Fruit fly (Drosophila melanogaster): ENCODE data around the gene CG32022.

The CG32022 gene

dm6 chr3L:8765969-8766538 lies 45.0 kb upstream of the CG32022 start (continued):
- TF ChIP-seq insv (GFP tag; optimal IDR thresholded peaks at IDR 0.05) (peak; percentile 51 to 78), Nf-YB (GFP tag; optimal IDR thresholded peaks at IDR 0.05) (peak; percentile 88), ATbp (GFP tag; optimal IDR thresholded peaks at IDR 0.05) (peak; percentile 97), CG30020 (tag; optimal IDR thresholded peaks at IDR 0.05) (peak; percentile 90), Ada2b (GFP tag; IDR thresholded peaks at IDR 0.05) (peak; percentile 98), Atf3 (GFP tag; optimal IDR thresholded peaks at IDR 0.05) (peak; percentile 97), CG17361 (GFP tag; IDR thresholded peaks at IDR 0.05) (peak; percentile 100), CG4730 (GFP tag; IDR thresholded peaks at IDR 0.05) (peak; percentile 97), CG18619 (GFP tag; optimal IDR thresholded peaks at IDR 0.05) (peak; percentile 99), dpn (GFP tag; optimal IDR thresholded peaks at IDR 0.05) (peak; percentile 93 to 99), CG16863 (GFP tag; optimal IDR thresholded peaks at IDR 0.05) (peak; percentile 98), ranshi (GFP tag; IDR thresholded peaks at IDR 0.05) (peak; percentile 97), luna (GFP tag; optimal IDR thresholded peaks at IDR 0.05) (peak; percentile 70), slbo (GFP tag; IDR thresholded peaks at IDR 0.05) (peak; percentile 98), ham (GFP tag; IDR thresholded peaks at IDR 0.05) (peak; percentile 93), tap (tag; optimal IDR thresholded peaks at IDR 0.05) (peak; percentile 92), Antp (GFP tag; optimal IDR thresholded peaks at IDR 0.05) (peak; percentile 95), CG32772 (GFP tag; IDR thresholded peaks at IDR 0.05) (peak; percentile 97), CG2129 (GFP tag; IDR thresholded peaks at IDR 0.05; ENCODE audit: partially characterized antibody) (no peak), Ptx1 (GFP tag; IDR thresholded peaks at IDR 0.05) (peak; percentile 98), odd (GFP tag; optimal IDR thresholded peaks at IDR 0.05) (peak; percentile 98), CG32532 (GFP tag; IDR thresholded peaks at IDR 0.05) (peak; percentile 98), mirr (GFP tag; optimal IDR thresholded peaks at IDR 0.05) (peak; percentile 85), CG13123 (GFP tag; optimal IDR thresholded peaks at IDR 0.05) (peak; percentile 96), CG7963 (GFP tag; IDR thresholded peaks at IDR 0.05; ENCODE audit: partially characterized antibody) (peak; percentile 40; the same call in 1 of the 3 replicates), pb (GFP tag; optimal IDR thresholded peaks at IDR 0.05) (peak; percentile 86), ken (GFP tag; IDR thresholded peaks at IDR 0.05) (peak; percentile 98), CG18764 (GFP tag; optimal IDR thresholded peaks at IDR 0.05) (peak; percentile 91), Adf1 (GFP tag; IDR thresholded peaks at IDR 0.05) (peak; percentile 82), CG31388 (GFP tag; optimal IDR thresholded peaks at IDR 0.05) (peak; percentile 90), CG14710 (tag; optimal IDR thresholded peaks at IDR 0.05) (peak; percentile 97), Ets65A (GFP tag) (peak; percentile 95), Kr (GFP tag; optimal IDR thresholded peaks at IDR 0.05) (peak; percentile 74), Meics (GFP tag; optimal IDR thresholded peaks at IDR 0.05) (peak; percentile 97), CG9817 (tag; optimal IDR thresholded peaks at IDR 0.05) (peak; percentile 99), CG10979 (tag; optimal IDR thresholded peaks at IDR 0.05) (peak; percentile 98), Ets97D (GFP tag; optimal IDR thresholded peaks at IDR 0.05) (peak; percentile 73), Awh (GFP tag; IDR thresholded peaks at IDR 0.05) (peak; percentile 97), Mrtf (GFP tag; IDR thresholded peaks at IDR 0.05) (peak; percentile 97), CG17568 (GFP tag; optimal IDR thresholded peaks at IDR 0.05) (peak; percentile 95), HLH4C (GFP tag; IDR thresholded peaks at IDR 0.05; ENCODE audit: partially characterized antibody) (no peak; the same call in 2 of the 3 replicates), Lhr (GFP tag; optimal IDR thresholded peaks at IDR 0.05) (peak; percentile 96), Bgb (GFP tag; IDR thresholded peaks at IDR 0.05; ENCODE audit: partially characterized antibody) (peak; percentile 47), CG6854 (GFP tag; optimal IDR thresholded peaks at IDR 0.05) (peak; percentile 89), jumu (GFP tag; optimal IDR thresholded peaks at IDR 0.05) (peak; percentile 98), ara (GFP tag; IDR thresholded peaks at IDR 0.05) (peak; percentile 96), CG17328 (GFP tag; IDR thresholded peaks at IDR 0.05) (peak; percentile 97), CG2202 (tag; optimal IDR thresholded peaks at IDR 0.05) (peak; percentile 97), bbx (GFP tag; IDR thresholded peaks at IDR 0.05; ENCODE audit: partially characterized antibody) (peak; percentile 38; the same call in 1 of the 2 replicates), CG3065 (GFP tag; optimal IDR thresholded peaks at IDR 0.05) (peak; percentile 96)
